Worm (Caenorhabditis elegans) whole organism, midembryonic: ENCODE measurements around the gene srsx-13.

Experiments
- T22C8.4 ChIP-seq: fragments of 200-800 bp; sonication (Bioruptor generic); IDR thresholded peaks from 2 replicates; pipeline ENCODE4 v1.3.6; 2022; ENCODE audit warnings: missing genetic modification characterization, missing compliant biosample characterization
- cog-1 ChIP-seq: sonication (generic microtip); optimal IDR thresholded peaks from 2 replicates; lab custom pipeline; 2016; ENCODE audit warnings: missing genetic modification characterization, missing compliant biosample characterization
- flt-1 ChIP-seq: fragments of 200-800 bp; sonication (Bioruptor generic); IDR thresholded peaks from 2 replicates; pipeline ENCODE4 v1.3.6; 2022; ENCODE audit warnings: missing genetic modification characterization, missing compliant biosample characterization
- klf-2 ChIP-seq: fragments of 200-800 bp; sonication (Bioruptor generic); conservative IDR thresholded peaks from 2 replicates; pipeline ENCODE4 v1.3.6; 2022; ENCODE audit warnings: missing genetic modification reagents, missing genetic modification characterization, missing compliant biosample characterization
- med-1 ChIP-seq: sonication (generic microtip); optimal IDR thresholded peaks from 2 replicates; lab custom pipeline; 2017; ENCODE audit warnings: missing genetic modification characterization, mild to moderate bottlenecking, missing compliant biosample characterization, antibody characterized with exemption, missing genetic modification reagents; ENCODE audit not compliant: insufficient read depth
- ref-1 ChIP-seq: fragments of 200-800 bp; sonication (Bioruptor generic); conservative IDR thresholded peaks from 2 replicates; pipeline ENCODE4 v1.3.6; 2022; ENCODE audit warnings: missing genetic modification reagents, missing genetic modification characterization, missing compliant biosample characterization
- tab-1 ChIP-seq: fragments of 200-800 bp; sonication (Bioruptor generic); IDR thresholded peaks from 2 replicates; pipeline ENCODE4 v1.3.6; 2022; ENCODE audit warnings: missing genetic modification characterization, missing compliant biosample characterization
- ztf-23 ChIP-seq: fragments of 200-800 bp; sonication (Bioruptor generic); IDR thresholded peaks from 2 replicates; pipeline ENCODE4 v1.3.6; 2022; ENCODE audit warnings: missing genetic modification reagents, missing genetic modification characterization, missing compliant biosample characterization
- ztf-29 ChIP-seq: fragments of 200-800 bp; sonication (Bioruptor generic); IDR thresholded peaks from 2 replicates; pipeline ENCODE4 v1.3.6; 2022; ENCODE audit warnings: missing genetic modification reagents, missing genetic modification characterization, missing compliant biosample characterization

srsx-13 gene

ce11 chrV:4975140-4975539 is 7.9 kb downstream of the srsx-13 start, which contains the start of gene F26G5.1:
F26G5.1 (plus strand) TSS chrV:4975478.
- no peak for TF ChIP-seq tab-1 (GFP tag; lab: Robert Waterston, UW)
- TF ChIP-seq med-1, result no peak
- TF ChIP-seq ztf-29, result no peak
- no peak for TF ChIP-seq ztf-23
- TF ChIP-seq T22C8.4 (GFP tag; lab: Robert Waterston, UW), result no peak
- no peak for TF ChIP-seq ref-1

- no peak for TF ChIP-seq ztf-29
- TF ChIP-seq ztf-23, result no peak
Observed at ce11 chrV:4974677-4975076, 8.3 kb downstream of the srsx-13 start, which contains the start of gene srsx-10. srsx-10 (minus strand) TSS chrV:4974777.

ce11 chrV:4972943-4973342 is 10.0 kb downstream of the srsx-13 start, which contains the start of gene srsx-9:
srsx-9 (minus strand) TSS chrV:4973043.
- TF ChIP-seq klf-2 (no peak), cog-1 (tag; lab: Kevin White, UChicago) (no peak), tab-1 (GFP tag; lab: Robert Waterston, UW) (no peak), med-1 (no peak), ztf-23 (no peak), flt-1 (GFP tag; lab: Robert Waterston, UW) (no peak), ref-1 (no peak), ztf-29 (no peak), T22C8.4 (GFP tag; lab: Robert Waterston, UW) (no peak)

- TF ChIP-seq klf-2, result no peak
- no peak for TF ChIP-seq T22C8.4 (GFP tag; lab: Robert Waterston, UW)
- TF ChIP-seq ztf-29, result no peak
- TF ChIP-seq med-1, result no peak
- no peak for TF ChIP-seq ref-1
- TF ChIP-seq flt-1 (GFP tag; lab: Robert Waterston, UW), result no peak
- TF ChIP-seq tab-1 (GFP tag; lab: Robert Waterston, UW), result no peak
- no peak for TF ChIP-seq ztf-23
- no peak for TF ChIP-seq cog-1 (tag; lab: Kevin White, UChicago)
Observed at ce11 chrV:4969503-4969902, 13.5 kb downstream of the srsx-13 start.

ce11 chrV:4968775-4969174 is 14.2 kb downstream of the srsx-13 start:
- TF ChIP-seq klf-2 (no peak), cog-1 (tag; lab: Kevin White, UChicago) (no peak)

- no peak for TF ChIP-seq ztf-29
- peak; percentile 6 for TF ChIP-seq cog-1 (tag; lab: Kevin White, UChicago)
- no peak for TF ChIP-seq tab-1 (GFP tag; lab: Robert Waterston, UW)
- no peak for TF ChIP-seq T22C8.4 (GFP tag; lab: Robert Waterston, UW)
- no peak for TF ChIP-seq flt-1 (GFP tag; lab: Robert Waterston, UW)
Observed at ce11 chrV:4967238-4967637, 15.8 kb downstream of the srsx-13 start.

ce11 chrV:4965790-4966189 is 17.2 kb downstream of the srsx-13 start:
- TF ChIP-seq klf-2 (no peak), flt-1 (GFP tag; lab: Robert Waterston, UW) (no peak), tab-1 (GFP tag; lab: Robert Waterston, UW) (no peak), med-1 (no peak), cog-1 (tag; lab: Kevin White, UChicago) (no peak), T22C8.4 (GFP tag; lab: Robert Waterston, UW) (no peak), ref-1 (no peak), ztf-29 (no peak), ztf-23 (no peak)

- TF ChIP-seq med-1 (no peak), klf-2 (no peak), tab-1 (GFP tag; lab: Robert Waterston, UW) (no peak), flt-1 (GFP tag; lab: Robert Waterston, UW) (no peak), cog-1 (tag; lab: Kevin White, UChicago) (no peak), ref-1 (no peak), ztf-29 (no peak), T22C8.4 (GFP tag; lab: Robert Waterston, UW) (no peak), ztf-23 (no peak)
Observed at ce11 chrV:4964671-4965420, 18.1 kb downstream of the srsx-13 start.

ce11 chrV:4964020-4964635 is 18.9 kb downstream of the srsx-13 start:
- TF ChIP-seq klf-2 (no peak), cog-1 (tag; lab: Kevin White, UChicago) (peak; percentile 27), ztf-23 (no peak), med-1 (no peak), tab-1 (GFP tag; lab: Robert Waterston, UW) (0 out of 2 replicates have a peak, but pooled peaks have one; percentile 64)

ce11 chrV:4963606-4964005 is 19.4 kb downstream of the srsx-13 start:
- no peak for TF ChIP-seq cog-1 (tag; lab: Kevin White, UChicago)
- TF ChIP-seq ztf-23, result no peak
- TF ChIP-seq klf-2, result no peak
- no peak for TF ChIP-seq med-1
- TF ChIP-seq ref-1, result no peak
- no peak for TF ChIP-seq tab-1 (GFP tag; lab: Robert Waterston, UW)
- TF ChIP-seq ztf-29, result no peak
- no peak for TF ChIP-seq flt-1 (GFP tag; lab: Robert Waterston, UW)
- no peak for TF ChIP-seq T22C8.4 (GFP tag; lab: Robert Waterston, UW)

ce11 chrV:4962968-4963367 is 20.0 kb downstream of the srsx-13 start, which contains the start of gene tam-1:
tam-1 (minus strand) TSS chrV:4963102.
- TF ChIP-seq ztf-29, result 0 out of 2 replicates have a peak, but pooled peaks have one; percentile 9
- no peak for TF ChIP-seq ztf-23
- TF ChIP-seq T22C8.4 (GFP tag; lab: Robert Waterston, UW), result peak; percentile 50; the same call in 1 of the 2 replicates
